Worm (Caenorhabditis elegans): ENCODE results near the gene F55G1.15.

DNA sequence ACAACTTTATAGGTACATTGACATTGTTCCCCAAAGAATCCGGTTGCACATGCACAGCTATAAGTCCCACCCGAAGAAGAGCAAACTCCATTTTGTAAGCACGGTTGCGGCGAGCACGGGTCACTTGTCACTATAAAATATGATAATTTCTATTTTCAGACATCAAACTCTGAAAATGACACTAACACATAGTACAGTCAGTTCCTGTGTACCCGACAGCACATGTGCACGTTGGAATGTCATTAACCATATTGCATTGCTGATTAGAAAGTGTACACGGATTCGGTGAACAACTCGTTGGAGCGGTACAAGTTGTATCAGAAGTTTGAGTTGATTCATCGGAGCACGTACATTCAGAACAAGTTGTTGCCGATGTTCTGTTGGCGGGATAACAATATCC, 4.0 kb downstream of the F55G1.15 start:
- TF ChIP-seq fos-1 (tag; optimal IDR thresholded peaks at IDR 0.05) (no peak), skn-1 (tag; optimal IDR thresholded peaks at IDR 0.05) (no peak), zag-1 (tag; optimal IDR thresholded peaks at IDR 0.05) (no peak), tbx-2 (tag; optimal IDR thresholded peaks at IDR 0.05) (no peak), lin-15B (tag; optimal IDR thresholded peaks at IDR 0.05) (no peak), hmg-11 (tag; optimal IDR thresholded peaks at IDR 0.05) (no peak), fkh-10 (GFP tag; optimal IDR thresholded peaks at IDR 0.05) (no peak), daf-12 (tag; optimal IDR thresholded peaks at IDR 0.05) (no peak), egl-27 (tag; optimal IDR thresholded peaks at IDR 0.05) (no peak), unc-62 (GFP tag; optimal IDR thresholded peaks at IDR 0.05) (no peak), pha-4 (tag; optimal IDR thresholded peaks at IDR 0.05) (no peak), nhr-76 (tag; optimal IDR thresholded peaks at IDR 0.05) (no peak), sea-2 (GFP tag; optimal IDR thresholded peaks at IDR 0.05) (no peak)

Measured in whole organism, L3 larva.